Fruit fly (Drosophila melanogaster) whole organism, adult: ENCODE measurements around the gene peng.

Source experiments
- CG11617 ChIP-seq: fragments of 200-800 bp; sonication (Bioruptor generic); optimal IDR thresholded peaks from 2 replicates; lab custom pipeline; 2017; ENCODE audit warnings: mild to moderate bottlenecking, missing biosample characterization, missing genetic modification reagents, missing genetic modification characterization
- CG12768 ChIP-seq: fragments of 200-800 bp; sonication (Bioruptor generic); optimal IDR thresholded peaks from 2 replicates; lab custom pipeline; 2017; ENCODE audit warnings: missing biosample characterization, missing genetic modification characterization, mild to moderate bottlenecking, moderate library complexity, missing genetic modification reagents
- CG14711 ChIP-seq: fragments of 200-800 bp; sonication (Bioruptor generic); optimal IDR thresholded peaks from 2 replicates; lab custom pipeline; 2018; ENCODE audit warnings: missing biosample characterization, mild to moderate bottlenecking, missing genetic modification characterization, moderate library complexity
- CG1620 ChIP-seq: fragments of 200-800 bp; sonication (Bioruptor generic); optimal IDR thresholded peaks from 2 replicates; lab custom pipeline; 2016; ENCODE audit warnings: missing biosample characterization, missing genetic modification characterization
- CG33017 ChIP-seq: fragments of 200-800 bp; sonication (Bioruptor generic); optimal IDR thresholded peaks from 2 replicates; lab custom pipeline; 2018; ENCODE audit warnings: missing biosample characterization, mild to moderate bottlenecking, missing genetic modification characterization, moderate library complexity
- CG5204 ChIP-seq: fragments of 200-800 bp; sonication (Bioruptor generic); optimal IDR thresholded peaks from 2 replicates; lab custom pipeline; 2016; ENCODE audit warnings: missing biosample characterization, missing genetic modification characterization
- CG7045 ChIP-seq: fragments of 200-800 bp; sonication (Bioruptor generic); optimal IDR thresholded peaks from 2 replicates; lab custom pipeline; 2017; ENCODE audit warnings: missing biosample characterization, mild to moderate bottlenecking, missing genetic modification characterization
- CG7101 ChIP-seq: fragments of 200-800 bp; sonication (Bioruptor generic); optimal IDR thresholded peaks from 2 replicates; lab custom pipeline; 2018; ENCODE audit warnings: missing biosample characterization, mild to moderate bottlenecking, missing genetic modification characterization, moderate library complexity
- Clk ChIP-seq: fragments of 200-800 bp; sonication (Bioruptor generic); optimal IDR thresholded peaks from 2 replicates; lab custom pipeline; 2017; ENCODE audit warnings: missing biosample characterization, missing genetic modification characterization
- Crg-1 ChIP-seq: fragments of 200-800 bp; sonication (Bioruptor generic); optimal IDR thresholded peaks from 2 replicates; lab custom pipeline; 2016; ENCODE audit warnings: missing biosample characterization, missing genetic modification characterization
- Hr96 ChIP-seq: fragments of 200-800 bp; sonication (Bioruptor generic); optimal IDR thresholded peaks from 2 replicates; lab custom pipeline; 2016; ENCODE audit warnings: missing biosample characterization, missing genetic modification characterization
- Mnt ChIP-seq: fragments of 200-800 bp; sonication (Bioruptor generic); optimal IDR thresholded peaks from 2 replicates; lab custom pipeline; 2016; ENCODE audit warnings: missing biosample characterization, mild to moderate bottlenecking, missing genetic modification characterization
- bab1 ChIP-seq: fragments of 200-800 bp; sonication (Bioruptor generic); optimal IDR thresholded peaks from 3 replicates; lab custom pipeline; 2019; ENCODE audit warnings: missing biosample characterization, mild to moderate bottlenecking, missing genetic modification characterization, moderate library complexity
- cic ChIP-seq: fragments of 200-800 bp; sonication (Bioruptor generic); optimal IDR thresholded peaks from 2 replicates; lab custom pipeline; 2017; ENCODE audit warnings: missing biosample characterization, mild to moderate bottlenecking, missing genetic modification characterization, moderate library complexity
- cnc ChIP-seq, 2 experiments: fragments of >200 bp; optimal IDR thresholded peaks; 2 replicates each; lab custom pipeline; 2017
- kay ChIP-seq: fragments of 200-800 bp; sonication (Bioruptor generic); peaks from one replicate; lab custom pipeline; 2016; ENCODE audit warnings: missing biosample characterization, missing genetic modification characterization, borderline replicate concordance
- ovo ChIP-seq: fragments of 200-800 bp; sonication (Bioruptor generic); optimal IDR thresholded peaks from 2 replicates; lab custom pipeline; 2016; ENCODE audit warnings: missing biosample characterization, missing genetic modification characterization
- pad ChIP-seq: fragments of 200-800 bp; sonication (Bioruptor generic); optimal IDR thresholded peaks from 3 replicates; lab custom pipeline; 2017; ENCODE audit warnings: missing biosample characterization, missing genetic modification characterization, mild to moderate bottlenecking, moderate library complexity, missing genetic modification reagents
- tj ChIP-seq: fragments of 200-800 bp; sonication (Bioruptor generic); optimal IDR thresholded peaks from 3 replicates; lab custom pipeline; 2017; ENCODE audit warnings: missing biosample characterization, mild to moderate bottlenecking, missing genetic modification characterization, moderate library complexity
- toe ChIP-seq: fragments of 200-800 bp; sonication (Bioruptor generic); optimal IDR thresholded peaks from 2 replicates; lab custom pipeline; 2016; ENCODE audit warnings: missing biosample characterization, missing genetic modification characterization

peng gene

DNA sequence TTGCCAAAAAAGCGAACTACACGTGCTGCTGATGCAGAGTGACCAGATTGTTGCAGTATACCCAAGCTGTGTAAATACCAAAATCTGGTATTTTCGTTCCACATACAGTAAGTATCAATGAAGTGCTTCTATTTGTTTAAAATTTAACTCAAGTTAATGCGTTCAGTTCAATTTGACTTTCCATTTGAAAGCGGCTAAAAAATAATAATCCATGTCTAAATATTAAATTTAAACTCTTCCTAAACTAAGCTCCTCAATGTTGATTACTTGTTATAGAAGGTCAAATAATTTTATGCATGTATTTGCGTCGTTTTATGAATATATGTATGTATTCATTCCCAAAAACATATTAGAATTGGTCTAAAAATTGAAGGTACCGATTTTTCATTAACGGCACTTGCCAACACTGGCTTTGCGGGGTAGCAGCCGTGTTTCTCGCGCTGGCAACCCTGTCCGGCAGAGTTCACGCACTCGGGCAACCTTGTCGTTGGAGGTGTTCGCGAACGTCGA lies at the start of gene peng, which contains the start of gene sol:
Gene peng (minus strand): TSS at position 44 of the 510 bp plus-strand sequence.
Gene sol (plus strand): TSS at position 481 of the 510 bp plus-strand sequence.
- peak; percentile 80 for TF ChIP-seq CG11617 (GFP tag; lab: Kevin White, UChicago)
- TF ChIP-seq Crg-1 (GFP tag; lab: Kevin White, UChicago), result peak; percentile 80
- TF ChIP-seq CG7101, result peak; percentile 79
- TF ChIP-seq CG1620 (GFP tag; lab: Kevin White, UChicago), result peak; percentile 79
- no peak for TF ChIP-seq Hr96 (GFP tag; lab: Kevin White, UChicago)
- no peak for TF ChIP-seq CG12768 (GFP tag; lab: Kevin White, UChicago)
- TF ChIP-seq Clk, result peak; percentile 26
- no peak for TF ChIP-seq CG7045 (GFP tag; lab: Kevin White, UChicago)
- TF ChIP-seq Mnt, result peak; percentile 98
- peak; percentile 68 for TF ChIP-seq bab1
- TF ChIP-seq CG14711 (tag; lab: Kevin White, UChicago), result peak; percentile 97
- no peak for TF ChIP-seq cnc (optimal IDR thresholded peaks at IDR 0.05; lab: Kevin White, UChicago)
- peak; percentile 66 for TF ChIP-seq toe (GFP tag; lab: Kevin White, UChicago)
- TF ChIP-seq cic (GFP tag; lab: Kevin White, UChicago), result no peak
- TF ChIP-seq kay (GFP tag; lab: Kevin White, UChicago), result no peak
- TF ChIP-seq CG5204 (GFP tag; lab: Kevin White, UChicago), result no peak
- peak; percentile 46 for TF ChIP-seq tj (GFP tag; lab: Kevin White, UChicago)
- peak; percentile 2 for TF ChIP-seq CG33017
- peak; percentile 29 for TF ChIP-seq ovo (GFP tag; lab: Kevin White, UChicago)
- peak; percentile 72 for TF ChIP-seq pad (GFP tag; lab: Kevin White, UChicago)

DNA sequence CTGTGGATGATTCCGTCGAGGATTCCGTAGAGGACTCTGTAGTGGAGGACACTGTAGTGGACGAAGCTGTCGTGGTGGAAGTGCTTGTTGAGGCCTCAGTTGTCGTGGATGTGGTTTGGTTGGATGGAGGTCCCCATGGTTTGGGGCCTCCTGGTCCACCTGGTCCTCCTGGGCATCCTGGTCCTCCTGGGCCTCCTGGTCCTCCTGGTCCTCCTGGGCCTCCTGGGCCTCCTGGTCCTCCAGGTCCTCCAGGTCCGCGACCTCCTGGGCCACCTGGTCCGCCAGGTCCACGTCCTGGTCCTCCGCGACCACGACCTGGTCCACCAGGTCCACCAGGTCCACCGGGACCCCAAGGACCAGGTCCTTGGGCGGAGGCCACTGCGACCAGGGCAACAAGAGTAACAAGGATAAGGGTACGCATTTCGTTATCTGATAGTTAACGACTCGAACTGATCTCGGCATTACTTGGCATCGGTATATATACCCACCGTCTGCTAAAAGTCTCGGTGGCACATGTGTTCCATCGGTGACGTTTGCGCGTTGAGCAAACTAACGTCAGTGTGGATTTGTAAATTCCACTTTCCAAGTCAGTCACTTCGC lies 47.3 kb upstream of the peng start, which contains the start of gene lcs:
Gene lcs (minus strand): TSS at position 457 of the 600 bp plus-strand sequence.
- TF ChIP-seq pad (GFP tag; lab: Kevin White, UChicago) (no peak), CG1620 (GFP tag; lab: Kevin White, UChicago) (no peak), Hr96 (GFP tag; lab: Kevin White, UChicago) (no peak), CG14711 (tag; lab: Kevin White, UChicago) (no peak), toe (GFP tag; lab: Kevin White, UChicago) (no peak), kay (GFP tag; lab: Kevin White, UChicago) (no peak), CG7045 (GFP tag; lab: Kevin White, UChicago) (no peak), CG11617 (GFP tag; lab: Kevin White, UChicago) (no peak), CG7101 (no peak), Crg-1 (GFP tag; lab: Kevin White, UChicago) (no peak), Mnt (no peak), tj (GFP tag; lab: Kevin White, UChicago) (no peak), CG12768 (GFP tag; lab: Kevin White, UChicago) (no peak), Clk (no peak), cic (GFP tag; lab: Kevin White, UChicago) (no peak), CG33017 (no peak), bab1 (no peak), ovo (GFP tag; lab: Kevin White, UChicago) (no peak), CG5204 (GFP tag; lab: Kevin White, UChicago) (no peak), cnc (optimal IDR thresholded peaks at IDR 0.05; lab: Kevin White, UChicago) (no peak)

DNA sequence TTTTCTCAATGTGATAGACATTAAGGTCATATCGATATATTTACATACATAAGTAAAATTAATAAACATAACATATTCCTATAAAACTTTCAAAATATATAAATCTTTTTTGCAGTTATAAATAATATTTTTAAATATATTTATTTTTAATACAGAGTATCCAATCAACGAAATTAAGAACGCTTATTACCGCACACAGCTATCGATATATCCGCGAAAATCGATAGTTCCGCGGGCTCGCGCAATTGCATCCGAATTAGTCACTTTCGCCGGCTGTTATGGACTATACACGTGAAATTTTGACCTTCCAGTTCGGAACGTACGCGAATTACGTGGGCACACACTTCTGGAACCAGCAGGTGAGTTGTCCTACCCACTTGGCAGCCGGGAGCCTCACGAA lies 39.1 kb upstream of the peng start, which contains the start of gene mst:
Gene mst (plus strand): TSS at position 244 of the 400 bp plus-strand sequence.
- TF ChIP-seq kay (GFP tag; lab: Kevin White, UChicago), result no peak
- no peak for TF ChIP-seq CG11617 (GFP tag; lab: Kevin White, UChicago)
- TF ChIP-seq CG7101, result no peak
- TF ChIP-seq bab1, result no peak
- TF ChIP-seq CG7045 (GFP tag; lab: Kevin White, UChicago), result no peak
- TF ChIP-seq Clk, result no peak
- TF ChIP-seq tj (GFP tag; lab: Kevin White, UChicago), result no peak
- TF ChIP-seq cnc (optimal IDR thresholded peaks at IDR 0.05; lab: Kevin White, UChicago), result no peak
- no peak for TF ChIP-seq cic (GFP tag; lab: Kevin White, UChicago)
- TF ChIP-seq CG1620 (GFP tag; lab: Kevin White, UChicago), result no peak
- TF ChIP-seq CG5204 (GFP tag; lab: Kevin White, UChicago), result no peak
- TF ChIP-seq Crg-1 (GFP tag; lab: Kevin White, UChicago), result no peak
- no peak for TF ChIP-seq ovo (GFP tag; lab: Kevin White, UChicago)
- TF ChIP-seq CG12768 (GFP tag; lab: Kevin White, UChicago), result no peak

DNA sequence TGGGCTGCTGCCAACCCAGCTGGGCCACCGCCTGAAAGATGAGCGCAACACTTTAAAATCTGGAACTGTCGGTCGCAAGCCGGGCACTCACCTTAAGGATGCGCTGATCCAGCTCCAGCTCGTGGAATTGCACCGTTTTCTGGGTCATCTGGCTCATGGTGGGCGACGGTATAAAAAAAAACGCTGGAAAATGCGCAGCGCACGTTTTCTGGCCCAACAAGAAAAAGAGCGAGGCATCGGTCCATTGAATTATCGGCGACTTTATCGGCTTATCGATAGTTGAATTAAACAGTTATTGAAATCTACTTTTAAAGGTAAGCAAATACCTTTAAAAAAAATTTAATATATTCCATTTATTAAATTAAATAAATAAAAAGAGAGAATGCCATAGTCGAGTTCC lies 38.1 kb upstream of the peng start, which contains the start of gene Ddx56:
Gene Ddx56 (minus strand): TSS at position 252 of the 400 bp plus-strand sequence.
- peak; percentile 54 for TF ChIP-seq Mnt
- TF ChIP-seq CG5204 (GFP tag; lab: Kevin White, UChicago), result no peak

DNA sequence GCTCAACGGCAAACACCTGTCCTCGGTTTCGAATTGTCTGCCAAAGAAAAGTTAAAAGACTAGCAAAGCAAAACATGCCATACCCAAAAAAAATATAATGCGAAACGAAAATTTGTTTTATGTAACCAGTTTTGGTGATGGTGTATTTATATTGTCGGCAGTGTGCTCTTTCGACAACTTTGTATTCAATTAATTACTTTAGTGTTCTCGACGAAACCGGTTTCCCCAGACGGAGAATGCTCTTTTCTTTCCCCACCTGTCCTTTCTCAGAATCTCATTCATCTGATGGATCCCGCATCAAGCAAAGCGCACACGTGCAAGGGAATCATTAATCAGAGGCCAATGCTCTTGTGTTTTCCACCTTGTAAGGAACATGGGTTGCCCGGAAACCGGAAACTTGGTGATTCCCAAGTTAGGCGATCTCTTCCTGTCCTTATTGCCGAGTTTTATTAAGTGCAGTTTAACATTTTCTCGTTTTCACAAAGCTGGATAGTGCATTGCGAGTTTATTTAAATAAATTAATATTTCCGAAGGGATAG lies 28.8 kb upstream of the peng start:
- TF ChIP-seq CG1620 (GFP tag; lab: Kevin White, UChicago), result no peak
- TF ChIP-seq CG12768 (GFP tag; lab: Kevin White, UChicago), result no peak
- TF ChIP-seq toe (GFP tag; lab: Kevin White, UChicago), result no peak
- no peak for TF ChIP-seq Clk
- TF ChIP-seq CG7045 (GFP tag; lab: Kevin White, UChicago), result no peak
- no peak for TF ChIP-seq CG14711 (tag; lab: Kevin White, UChicago)
- TF ChIP-seq Crg-1 (GFP tag; lab: Kevin White, UChicago), result no peak
- no peak for TF ChIP-seq bab1
- no peak for TF ChIP-seq ovo (GFP tag; lab: Kevin White, UChicago)
- no peak for TF ChIP-seq tj (GFP tag; lab: Kevin White, UChicago)
